Fruit fly (Drosophila melanogaster) whole organism, wandering third instar larva: ENCODE results near the gene Bx.

Experiments
- Abd-B ChIP-seq: fragments of >200 bp; optimal IDR thresholded peaks from 2 replicates; lab custom pipeline; 2017; ENCODE audit warnings: missing biosample characterization, missing genetic modification characterization
- CG32264 ChIP-seq: fragments of 200-800 bp; sonication (Bioruptor generic); optimal IDR thresholded peaks from 2 replicates; lab custom pipeline; 2016; ENCODE audit warnings: missing biosample characterization, missing genetic modification characterization
- CG9705 ChIP-seq: fragments of 200-800 bp; sonication (Bioruptor generic); optimal IDR thresholded peaks from 2 replicates; lab custom pipeline; 2018; ENCODE audit warnings: missing biosample characterization, mild to moderate bottlenecking, missing genetic modification characterization
- CrebA ChIP-seq: fragments of 200-800 bp; sonication (Bioruptor generic); optimal IDR thresholded peaks from 2 replicates; lab custom pipeline; 2016; ENCODE audit warnings: missing biosample characterization, mild to moderate bottlenecking, missing genetic modification characterization, borderline replicate concordance
- Dfd ChIP-seq: fragments of >200 bp; optimal IDR thresholded peaks from 2 replicates; lab custom pipeline; 2017; ENCODE audit warnings: missing biosample characterization, missing genetic modification characterization
- Dif ChIP-seq: fragments of 200-275, 200-300 bp; sonication (Bioruptor generic); optimal IDR thresholded peaks from 2 replicates; lab custom pipeline; 2018; ENCODE audit warnings: missing biosample characterization, missing genetic modification characterization; ENCODE audit not compliant: partially characterized antibody
- GATAd ChIP-seq: sonication (Bioruptor generic); optimal IDR thresholded peaks from 2 replicates; lab custom pipeline; 2016; ENCODE audit warnings: missing biosample characterization, missing genetic modification characterization
- HLH106 ChIP-seq: fragments of 200-800 bp; optimal IDR thresholded peaks from 3 replicates; lab custom pipeline; 2019; ENCODE audit warnings: missing biosample characterization, mild to moderate bottlenecking, missing genetic modification characterization, moderate library complexity
- Hnf4 ChIP-seq: fragments of 200-800 bp; sonication (Bioruptor generic); optimal IDR thresholded peaks from 2 replicates; lab custom pipeline; 2016; ENCODE audit warnings: missing biosample characterization, mild to moderate bottlenecking, missing genetic modification characterization
- Hr78 ChIP-seq: fragments of >200 bp; optimal IDR thresholded peaks from 2 replicates; lab custom pipeline; 2017; ENCODE audit warnings: missing biosample characterization, missing genetic modification characterization
- Hr83 ChIP-seq: fragments of 200-300 bp; sonication (Bioruptor generic); optimal IDR thresholded peaks from 2 replicates; lab custom pipeline; 2016; ENCODE audit warnings: missing biosample characterization, mild to moderate bottlenecking, missing genetic modification characterization, moderate library complexity; ENCODE audit not compliant: poor library complexity, severe bottlenecking
- Jra ChIP-seq: sonication (Bioruptor generic); optimal IDR thresholded peaks from 2 replicates; lab custom pipeline; 2016; ENCODE audit warnings: missing biosample characterization, missing genetic modification characterization
- OdsH ChIP-seq: fragments of 200-800 bp; sonication (Bioruptor generic); optimal IDR thresholded peaks from 2 replicates; lab custom pipeline; 2016; ENCODE audit warnings: missing biosample characterization, mild to moderate bottlenecking, missing genetic modification characterization
- Rel ChIP-seq, 2 experiments: fragments of 200-800 bp; sonication (Bioruptor generic) in 1 of 2; optimal IDR thresholded peaks; 2 replicates in 1 of 2; 3 replicates in 1 of 2; lab custom pipeline; 2016 to 2019; ENCODE audit warnings: mild to moderate bottlenecking in 2 of 2, missing biosample characterization in 2 of 2, missing genetic modification characterization in 2 of 2, moderate library complexity in 1 of 2
- Sp1 ChIP-seq: fragments of 200-800 bp; sonication (Bioruptor generic); optimal IDR thresholded peaks from 3 replicates; lab custom pipeline; 2019; ENCODE audit warnings: missing biosample characterization, mild to moderate bottlenecking, missing genetic modification characterization, moderate library complexity
- Vsx2 ChIP-seq: fragments of 200-300, 225-300 bp; sonication (Bioruptor generic); optimal IDR thresholded peaks from 2 replicates; lab custom pipeline; 2018; ENCODE audit warnings: missing biosample characterization, missing genetic modification characterization; ENCODE audit not compliant: partially characterized antibody
- br ChIP-seq: fragments of 200-800 bp; sonication (Bioruptor generic); optimal IDR thresholded peaks from 2 replicates; lab custom pipeline; 2016; ENCODE audit warnings: missing biosample characterization, missing genetic modification characterization
- brk ChIP-seq: fragments of 200-800 bp; sonication (Bioruptor generic); optimal IDR thresholded peaks from 2 replicates; lab custom pipeline; 2016; ENCODE audit warnings: missing biosample characterization, mild to moderate bottlenecking, missing genetic modification characterization
- dl ChIP-seq, 2 experiments: fragments of 175-275, 200-275 bp in 1 of 2; fragments of 200-275 bp in 1 of 2; sonication (Bioruptor generic); optimal IDR thresholded peaks; lab custom pipeline; 2018; ENCODE audit warnings: mild to moderate bottlenecking in 2 of 2, missing biosample characterization in 2 of 2, missing genetic modification characterization in 2 of 2, moderate library complexity in 2 of 2; ENCODE audit not compliant: partially characterized antibody in 2 of 2, insufficient read depth in 1 of 2
- dmrt93B ChIP-seq: fragments of 200-800 bp; sonication (Bioruptor generic); optimal IDR thresholded peaks from 2 replicates; lab custom pipeline; 2018; ENCODE audit warnings: missing biosample characterization, mild to moderate bottlenecking, missing genetic modification characterization
- dsf ChIP-seq: sonication (Bioruptor generic); optimal IDR thresholded peaks from 2 replicates; lab custom pipeline; 2016; ENCODE audit warnings: missing biosample characterization, missing genetic modification characterization, borderline replicate concordance
- ey ChIP-seq: fragments of 200-800 bp; sonication (Bioruptor generic); optimal IDR thresholded peaks from 2 replicates; lab custom pipeline; 2016; ENCODE audit warnings: missing biosample characterization, missing genetic modification characterization
- foxo ChIP-seq, 2 experiments: fragments of 200-800 bp; sonication (Bioruptor generic); optimal IDR thresholded peaks; 2 replicates in 1 of 2; 3 replicates in 1 of 2; lab custom pipeline; 2016 to 2017; ENCODE audit warnings: missing biosample characterization in 2 of 2, missing genetic modification characterization in 2 of 2
- fru ChIP-seq: fragments of 200-800 bp; sonication (Bioruptor generic); optimal IDR thresholded peaks from 3 replicates; lab custom pipeline; 2016; ENCODE audit warnings: missing biosample characterization, mild to moderate bottlenecking, missing genetic modification characterization
- h ChIP-seq: fragments of 200-800 bp; sonication (Bioruptor generic); optimal IDR thresholded peaks from 3 replicates; lab custom pipeline; 2016; ENCODE audit warnings: missing biosample characterization, mild to moderate bottlenecking, missing genetic modification characterization
- jim ChIP-seq: fragments of 175-275, 200-325 bp; sonication (Bioruptor generic); optimal IDR thresholded peaks from 2 replicates; lab custom pipeline; 2016; ENCODE audit warnings: missing biosample characterization, mild to moderate bottlenecking, missing genetic modification characterization
- pan ChIP-seq: fragments of >200 bp; optimal IDR thresholded peaks from 2 replicates; lab custom pipeline; 2017
- psq ChIP-seq: fragments of 200-800 bp; sonication (Bioruptor generic); optimal IDR thresholded peaks from 3 replicates; lab custom pipeline; 2017; ENCODE audit warnings: missing biosample characterization, mild to moderate bottlenecking, missing genetic modification characterization, moderate library complexity
- rgr ChIP-seq: fragments of 200-800 bp; sonication (Bioruptor generic); optimal IDR thresholded peaks from 3 replicates; lab custom pipeline; 2016; ENCODE audit warnings: missing biosample characterization, mild to moderate bottlenecking, missing genetic modification characterization
- sage ChIP-seq: fragments of 200-800 bp; sonication (Bioruptor generic); optimal IDR thresholded peaks from 2 replicates; lab custom pipeline; 2016; ENCODE audit warnings: missing biosample characterization, mild to moderate bottlenecking, missing genetic modification characterization
- sv ChIP-seq: fragments of 200-800 bp; sonication (Bioruptor generic); optimal IDR thresholded peaks from 3 replicates; lab custom pipeline; 2016; ENCODE audit warnings: missing biosample characterization, missing genetic modification characterization
- tai ChIP-seq: sonication (Bioruptor generic); optimal IDR thresholded peaks from 2 replicates; lab custom pipeline; 2016; ENCODE audit warnings: missing biosample characterization, missing genetic modification characterization
- usp ChIP-seq: fragments of >200 bp; optimal IDR thresholded peaks from 2 replicates; lab custom pipeline; 2017; ENCODE audit warnings: missing biosample characterization, missing genetic modification characterization
- woc ChIP-seq: sonication (Bioruptor generic); optimal IDR thresholded peaks from 2 replicates; lab custom pipeline; 2016; ENCODE audit warnings: missing biosample characterization, mild to moderate bottlenecking, missing genetic modification characterization

Gene Bx

dm6 chrX:18482537-18482936, 32.7 kb upstream of the Bx start:
- TF ChIP-seq Jra (GFP tag; lab: Kevin White, UChicago) (no peak), h (GFP tag; lab: Kevin White, UChicago) (no peak), Rel (GFP tag; optimal IDR thresholded peaks at IDR 0.05; lab: Kevin White, UChicago) (no peak), Rel (tag; optimal IDR thresholded peaks at IDR 0.05; lab: Kevin White, UChicago) (peak; percentile 92), Hr83 (GFP tag; lab: Kevin White, UChicago) (no peak), dsf (GFP tag; lab: Kevin White, UChicago) (no peak), rgr (GFP tag; lab: Kevin White, UChicago) (no peak)

DNA sequence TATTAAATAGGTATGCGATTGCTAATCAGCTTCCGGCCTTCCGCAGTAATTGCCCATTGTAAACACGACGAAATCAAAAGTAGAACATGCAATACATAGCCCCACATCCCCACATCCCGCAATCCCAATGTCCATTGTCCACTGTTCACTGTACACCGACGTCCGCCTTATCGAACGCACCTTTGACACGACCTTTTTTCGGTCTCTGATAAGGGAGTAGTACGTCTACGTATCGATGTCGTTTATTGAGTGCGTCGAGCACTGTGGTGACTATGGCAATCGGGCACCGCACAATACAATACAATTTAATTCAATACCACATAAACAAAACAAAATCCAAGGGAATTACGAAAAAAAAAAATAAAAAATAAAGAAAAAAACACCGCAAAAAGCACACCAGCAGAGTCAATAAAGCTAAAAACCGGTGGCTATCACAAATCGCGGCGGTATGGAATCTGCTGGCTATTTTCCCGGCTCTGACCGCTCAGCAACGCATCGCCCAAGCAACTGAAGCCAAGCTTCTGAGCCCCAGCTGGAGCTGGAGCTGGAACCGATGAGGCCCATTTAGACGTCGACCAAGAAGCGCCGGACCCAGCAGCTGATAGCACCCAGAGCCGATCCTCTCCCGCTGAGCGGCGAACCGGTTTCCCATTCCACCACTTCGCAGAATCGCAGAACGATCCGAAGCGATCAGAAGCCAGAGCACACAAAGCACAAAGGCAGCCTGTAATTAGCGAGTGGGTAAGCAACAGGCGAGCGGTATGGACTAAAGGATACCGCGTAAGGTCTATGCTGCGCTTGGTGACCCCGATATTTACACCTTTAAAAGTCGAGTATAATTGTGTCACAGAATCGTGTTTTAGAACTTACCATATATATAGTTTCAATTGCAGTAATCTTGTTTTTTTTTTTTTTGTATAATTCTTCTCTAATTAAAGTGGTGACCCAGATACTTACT, 31.7 kb upstream of the Bx start, which contains the start of gene Hayan:
TSS of gene Hayan (minus strand) at position 512 of the 958 bp plus-strand sequence.
- TF ChIP-seq Dif (GFP tag; lab: Kevin White, UChicago) (peak; percentile 78), sv (no peak), jim (no peak), CG32264 (GFP tag; lab: Kevin White, UChicago) (no peak), dmrt93B (no peak), CG9705 (GFP tag; lab: Kevin White, UChicago) (no peak), GATAd (GFP tag; lab: Kevin White, UChicago) (no peak), Jra (GFP tag; lab: Kevin White, UChicago) (no peak), ey (GFP tag; lab: Kevin White, UChicago) (no peak), Rel (GFP tag; optimal IDR thresholded peaks at IDR 0.05; lab: Kevin White, UChicago) (no peak), Rel (tag; optimal IDR thresholded peaks at IDR 0.05; lab: Kevin White, UChicago) (peak; percentile 89), OdsH (GFP tag; lab: Kevin White, UChicago) (no peak), dsf (GFP tag; lab: Kevin White, UChicago) (no peak), h (GFP tag; lab: Kevin White, UChicago) (peak; percentile 31), Sp1 (peak; percentile 69), rgr (GFP tag; lab: Kevin White, UChicago) (no peak), Hnf4 (GFP tag; lab: Kevin White, UChicago) (peak; percentile 19), Vsx2 (GFP tag; lab: Kevin White, UChicago) (peak; percentile 79), sage (GFP tag; lab: Kevin White, UChicago) (no peak), fru (peak; percentile 45), br (GFP tag; lab: Kevin White, UChicago) (peak; percentile 53), Hr78 (GFP tag; lab: Kevin White, UChicago) (no peak), CrebA (GFP tag; lab: Kevin White, UChicago) (no peak), psq (GFP tag; lab: Kevin White, UChicago) (no peak), brk (GFP tag; lab: Kevin White, UChicago) (no peak), usp (GFP tag; lab: Kevin White, UChicago) (no peak), pan (lab: Kevin White, UChicago) (no peak), Hr83 (GFP tag; lab: Kevin White, UChicago) (peak; percentile 12), woc (GFP tag; lab: Kevin White, UChicago) (peak; percentile 82), dl (GFP tag; optimal IDR thresholded peaks at IDR 0.05; lab: Kevin White, UChicago; ENCODE audit: insufficient read depth in 1 of 2, partially characterized antibody in 2 of 2) (peak in 1 of 2 experiments; percentile 12), tai (GFP tag; lab: Kevin White, UChicago) (no peak), Abd-B (GFP tag; lab: Kevin White, UChicago) (no peak), Dfd (no peak), foxo (GFP tag; optimal IDR thresholded peaks at IDR 0.05; lab: Kevin White, UChicago) (no peak), HLH106 (tag; lab: Kevin White, UChicago) (no peak)
